Fruit fly (Drosophila melanogaster) whole organism, embryonic: ENCODE results near the gene Or67b.

ENCODE experiments used
- Bgb ChIP-seq: fragments of 200-800 bp; sonication (Bioruptor generic); IDR thresholded peaks from 2 replicates; pipeline ENCODE4 v1.3.6; 2022; ENCODE audit warnings: missing biosample characterization, missing genetic modification characterization; ENCODE audit not compliant: partially characterized antibody
- CG11695 ChIP-seq: fragments of 200-800 bp; sonication (Bioruptor generic); IDR thresholded peaks from 3 replicates; pipeline ENCODE4 v1.3.6; 2022; ENCODE audit warnings: missing biosample characterization, missing genetic modification characterization
- CG12155 ChIP-seq: fragments of 200-800 bp; sonication (Bioruptor generic); optimal IDR thresholded peaks from 3 replicates; lab custom pipeline; 2016; ENCODE audit warnings: missing biosample characterization, missing genetic modification characterization
- CG15514 ChIP-seq: fragments of 200-800 bp; sonication (Bioruptor generic); optimal IDR thresholded peaks from 3 replicates; lab custom pipeline; 2017; ENCODE audit warnings: missing biosample characterization, missing genetic modification characterization, mild to moderate bottlenecking, moderate library complexity, missing genetic modification reagents
- CG15601 ChIP-seq: fragments of 200-800 bp; sonication (Bioruptor generic); optimal IDR thresholded peaks from 3 replicates; lab custom pipeline; 2019; ENCODE audit warnings: missing biosample characterization, mild to moderate bottlenecking, missing genetic modification characterization, moderate library complexity
- CG16779 ChIP-seq: fragments of 200-800 bp; sonication (Bioruptor generic); IDR thresholded peaks from 2 replicates; pipeline ENCODE4 v1.3.6; 2022; ENCODE audit warnings: missing biosample characterization, missing genetic modification characterization
- CG17612 ChIP-seq: fragments of 200-800 bp; sonication (Bioruptor generic); IDR thresholded peaks from 2 replicates; pipeline ENCODE4 v1.3.6; 2022; ENCODE audit warnings: missing biosample characterization, missing genetic modification characterization
- CG1832 ChIP-seq: fragments of 200-800 bp; sonication (Bioruptor generic); optimal IDR thresholded peaks from 2 replicates; lab custom pipeline; 2017; ENCODE audit warnings: missing biosample characterization, mild to moderate bottlenecking, missing genetic modification characterization, inconsistent platforms
- CG18476 ChIP-seq: fragments of 200-800 bp; sonication (Bioruptor generic); optimal IDR thresholded peaks from 2 replicates; lab custom pipeline; 2016; ENCODE audit warnings: missing biosample characterization, mild to moderate bottlenecking, missing genetic modification characterization
- CG4360 ChIP-seq: fragments of 200-800 bp; sonication (Bioruptor generic); IDR thresholded peaks from 2 replicates; pipeline ENCODE4 v1.3.6; 2022; ENCODE audit warnings: missing biosample characterization, missing genetic modification characterization
- CG6654 ChIP-seq: fragments of 200-800 bp; sonication (Bioruptor generic); optimal IDR thresholded peaks from 2 replicates; lab custom pipeline; 2017; ENCODE audit warnings: missing biosample characterization, mild to moderate bottlenecking, missing genetic modification characterization
- CG6689 ChIP-seq: fragments of 200-800 bp; sonication (Bioruptor generic); IDR thresholded peaks from 2 replicates; pipeline ENCODE4 v1.3.6; 2022; ENCODE audit warnings: missing biosample characterization, missing genetic modification characterization
- CG7372 ChIP-seq: fragments of 200-800 bp; sonication (Bioruptor generic); IDR thresholded peaks from 2 replicates; pipeline ENCODE4 v1.3.6; 2022; ENCODE audit warnings: missing biosample characterization, missing genetic modification characterization
- CG7556 ChIP-seq: fragments of 200-800 bp; sonication (Bioruptor generic); optimal IDR thresholded peaks from 2 replicates; lab custom pipeline; 2017; ENCODE audit warnings: missing biosample characterization, mild to moderate bottlenecking, missing genetic modification characterization
- CG8944 ChIP-seq: fragments of 200-800 bp; sonication (Bioruptor generic); optimal IDR thresholded peaks from 3 replicates; lab custom pipeline; 2016; ENCODE audit warnings: missing biosample characterization, missing genetic modification characterization
- CG9797 ChIP-seq: fragments of 200-800 bp; sonication (Bioruptor generic); optimal IDR thresholded peaks from 3 replicates; lab custom pipeline; 2018; ENCODE audit warnings: missing biosample characterization, mild to moderate bottlenecking, missing genetic modification characterization
- CoRest ChIP-seq: fragments of 200-800 bp; sonication (Bioruptor generic); optimal IDR thresholded peaks from 3 replicates; lab custom pipeline; 2018; ENCODE audit warnings: missing biosample characterization, mild to moderate bottlenecking, missing genetic modification characterization, moderate library complexity
- D19A ChIP-seq: fragments of 200-800 bp; optimal IDR thresholded peaks from 3 replicates; lab custom pipeline; 2019; ENCODE audit warnings: missing biosample characterization, mild to moderate bottlenecking, missing genetic modification characterization, moderate library complexity
- Dad ChIP-seq: fragments of 200-800 bp; sonication (Bioruptor generic); optimal IDR thresholded peaks from 3 replicates; lab custom pipeline; 2016; ENCODE audit warnings: missing biosample characterization, missing genetic modification characterization
- Dek ChIP-seq: fragments of 200-800 bp; sonication (Bioruptor generic); optimal IDR thresholded peaks from 3 replicates; lab custom pipeline; 2019; ENCODE audit warnings: missing biosample characterization, mild to moderate bottlenecking, missing genetic modification characterization, moderate library complexity
- Dp ChIP-seq: fragments of 200-800 bp; sonication (Bioruptor generic); optimal IDR thresholded peaks from 2 replicates; lab custom pipeline; 2018; ENCODE audit warnings: missing biosample characterization, mild to moderate bottlenecking, missing genetic modification characterization, moderate library complexity
- Fer1 ChIP-seq: fragments of 200-800 bp; sonication (Bioruptor generic); optimal IDR thresholded peaks from 2 replicates; lab custom pipeline; 2017; ENCODE audit warnings: missing biosample characterization, mild to moderate bottlenecking, missing genetic modification characterization
- Fer3 ChIP-seq: fragments of 200-800 bp; sonication (Bioruptor generic); optimal IDR thresholded peaks from 2 replicates; lab custom pipeline; 2018; ENCODE audit warnings: missing biosample characterization, mild to moderate bottlenecking, missing genetic modification characterization, moderate library complexity
- MBD-R2 ChIP-seq: fragments of 200-800 bp; sonication (Bioruptor generic); IDR thresholded peaks from 2 replicates; pipeline ENCODE4 v1.3.6; 2022; ENCODE audit warnings: missing biosample characterization, missing genetic modification characterization
- NC2α ChIP-seq: fragments of 200-800 bp; sonication (Bioruptor generic); optimal IDR thresholded peaks from 2 replicates; lab custom pipeline; 2016; ENCODE audit warnings: missing biosample characterization, missing genetic modification characterization
- Ptx1 ChIP-seq: fragments of 200-800 bp; sonication (Bioruptor generic); IDR thresholded peaks from 2 replicates; pipeline ENCODE4 v1.3.6; 2022; ENCODE audit warnings: missing biosample characterization, missing genetic modification characterization
- ab ChIP-seq: fragments of 200-800 bp; sonication (Bioruptor generic); optimal IDR thresholded peaks from 2 replicates; lab custom pipeline; 2016; ENCODE audit warnings: missing biosample characterization, missing genetic modification characterization
- ase ChIP-seq: fragments of 200-800 bp; sonication (Bioruptor generic); IDR thresholded peaks from 3 replicates; pipeline ENCODE4 v1.3.6; 2022; ENCODE audit warnings: missing biosample characterization, missing genetic modification characterization
- btn ChIP-seq: fragments of 200-800 bp; sonication (Bioruptor generic); optimal IDR thresholded peaks from 2 replicates; lab custom pipeline; 2016; ENCODE audit warnings: missing biosample characterization, missing genetic modification characterization
- ci ChIP-seq: fragments of 200-800 bp; sonication (Bioruptor generic); IDR thresholded peaks from 3 replicates; pipeline ENCODE4 v1.3.6; 2022; ENCODE audit warnings: missing biosample characterization, missing genetic modification characterization
- croc ChIP-seq: fragments of 200-800 bp; sonication (Bioruptor generic); conservative IDR thresholded peaks from 3 replicates; pipeline ENCODE4 v1.3.6; 2022; ENCODE audit warnings: missing biosample characterization, missing genetic modification characterization
- fd96Cb ChIP-seq: fragments of 200-800 bp; sonication (Bioruptor generic); optimal IDR thresholded peaks from 2 replicates; lab custom pipeline; 2018; ENCODE audit warnings: missing biosample characterization, mild to moderate bottlenecking, missing genetic modification characterization, moderate library complexity
- gem ChIP-seq: fragments of 200-800 bp; sonication (Bioruptor generic); optimal IDR thresholded peaks from 2 replicates; lab custom pipeline; 2019; ENCODE audit warnings: missing biosample characterization, mild to moderate bottlenecking, missing genetic modification characterization, moderate library complexity
- jigr1 ChIP-seq: fragments of 200-800 bp; sonication (Bioruptor generic); IDR thresholded peaks from 3 replicates; pipeline ENCODE4 v1.3.6; 2022; ENCODE audit warnings: missing biosample characterization, missing genetic modification characterization
- klu ChIP-seq: fragments of 200-800 bp; sonication (Bioruptor generic); IDR thresholded peaks from 2 replicates; pipeline ENCODE4 v1.3.6; 2022; ENCODE audit warnings: missing biosample characterization, missing genetic modification characterization
- lola ChIP-seq, 3 experiments: fragments of >200 bp in 2 of 3; fragments of 200-800 bp in 1 of 3; sonication (Bioruptor generic) in 1 of 3; optimal IDR thresholded peaks; 2 replicates each; lab custom pipeline; 2017 to 2019; ENCODE audit warnings: missing biosample characterization in 3 of 3, missing genetic modification characterization in 3 of 3, mild to moderate bottlenecking in 1 of 3, moderate library complexity in 1 of 3
- mirr ChIP-seq: fragments of 200-800 bp; sonication (Bioruptor generic); optimal IDR thresholded peaks from 3 replicates; lab custom pipeline; 2018; ENCODE audit warnings: missing biosample characterization, mild to moderate bottlenecking, missing genetic modification characterization
- mld ChIP-seq: fragments of 200-800 bp; sonication (Bioruptor generic); IDR thresholded peaks from 3 replicates; pipeline ENCODE4 v1.3.6; 2022; ENCODE audit warnings: missing biosample characterization, missing genetic modification characterization; ENCODE audit not compliant: partially characterized antibody
- oc ChIP-seq: fragments of 200-800 bp; sonication (Bioruptor generic); optimal IDR thresholded peaks from 2 replicates; lab custom pipeline; 2018; ENCODE audit warnings: missing biosample characterization, mild to moderate bottlenecking, missing genetic modification characterization, moderate library complexity
- row ChIP-seq: fragments of 200-800 bp; sonication (Bioruptor generic); IDR thresholded peaks from 3 replicates; pipeline ENCODE4 v1.3.6; 2022; ENCODE audit warnings: missing biosample characterization, missing genetic modification characterization
- run ChIP-seq: fragments of 200-800 bp; sonication (Bioruptor generic); optimal IDR thresholded peaks from 3 replicates; lab custom pipeline; 2018; ENCODE audit warnings: missing biosample characterization, mild to moderate bottlenecking, missing genetic modification characterization
- slp2 ChIP-seq: fragments of 200-800 bp; sonication (Bioruptor generic); optimal IDR thresholded peaks from 2 replicates; lab custom pipeline; 2016; ENCODE audit warnings: missing biosample characterization, missing genetic modification characterization
- sob ChIP-seq: fragments of 200-800 bp; sonication (Bioruptor generic); IDR thresholded peaks from 2 replicates; pipeline ENCODE4 v1.3.6; 2022; ENCODE audit warnings: missing biosample characterization, missing genetic modification characterization
- tin ChIP-seq: fragments of 200-800 bp; sonication (Bioruptor generic); optimal IDR thresholded peaks from 3 replicates; lab custom pipeline; 2016; ENCODE audit warnings: missing biosample characterization, missing genetic modification characterization
- trem ChIP-seq: fragments of 200-800 bp; optimal IDR thresholded peaks from 3 replicates; lab custom pipeline; 2019; ENCODE audit warnings: missing biosample characterization, mild to moderate bottlenecking, missing genetic modification characterization, moderate library complexity
- ttk ChIP-seq: fragments of 200-800 bp; sonication (Bioruptor generic); IDR thresholded peaks from 2 replicates; pipeline ENCODE4 v2.1.2; 2022; ENCODE audit warnings: missing biosample characterization, missing genetic modification characterization
- zf30C ChIP-seq: fragments of 200-800 bp; sonication (Bioruptor generic); optimal IDR thresholded peaks from 3 replicates; lab custom pipeline; 2018; ENCODE audit warnings: missing biosample characterization, mild to moderate bottlenecking, missing genetic modification characterization

Or67b gene

DNA sequence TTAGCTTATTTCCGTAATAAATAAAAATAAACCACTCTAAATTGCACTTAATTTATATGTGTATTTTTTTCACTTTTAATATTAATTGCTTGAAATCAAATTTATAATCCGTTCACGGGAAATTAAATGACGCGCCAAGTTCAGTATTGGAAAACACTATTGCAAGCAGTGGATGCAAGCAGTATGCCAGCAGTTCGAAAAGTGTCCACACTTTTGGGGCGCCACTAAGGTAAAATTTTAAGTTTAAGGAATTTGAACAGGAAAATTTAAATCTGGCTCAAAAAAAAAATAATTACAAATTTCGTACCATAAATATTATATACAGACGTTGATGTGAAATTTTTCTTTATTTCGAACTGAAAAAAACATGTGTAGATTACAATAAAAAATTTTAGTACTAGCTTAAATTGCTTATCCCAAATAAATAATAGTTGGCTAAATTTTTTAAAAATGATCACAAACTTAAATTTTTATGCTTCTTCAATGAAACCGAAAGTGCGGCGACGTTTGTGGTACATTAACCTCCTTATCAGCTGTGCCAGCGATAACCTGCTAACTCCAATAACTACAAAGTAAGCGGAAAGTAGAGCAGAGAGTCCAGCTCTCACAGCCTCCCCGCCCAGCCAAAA, 14.9 kb downstream of the Or67b start (continued):
- TF ChIP-seq jigr1 (GFP tag; lab: Robert Waterston, UW) = peak; percentile 52; the same call in 1 of the 3 replicates
- TF ChIP-seq gem (tag; lab: Kevin White, UChicago) = no peak
- TF ChIP-seq mirr (GFP tag; lab: Kevin White, UChicago) = no peak
- peak; percentile 30 for TF ChIP-seq Dad (GFP tag; lab: Kevin White, UChicago)
- TF ChIP-seq CG16779 (GFP tag; lab: Robert Waterston, UW) = no peak
- TF ChIP-seq tin (GFP tag; lab: Kevin White, UChicago) = peak; percentile 59
- TF ChIP-seq mld (GFP tag; lab: Robert Waterston, UW) = no peak
- no peak for TF ChIP-seq ci (GFP tag; lab: Robert Waterston, UW)
- TF ChIP-seq trem (tag; lab: Kevin White, UChicago) = no peak
- no peak for TF ChIP-seq lola (GFP tag; optimal IDR thresholded peaks at IDR 0.05; lab: Kevin White, UChicago)
- peak; percentile 42; the same call in 1 of the 2 replicates for TF ChIP-seq CG7372
- peak; percentile 46; the same call in 1 of the 2 replicates for TF ChIP-seq MBD-R2 (GFP tag; lab: Robert Waterston, UW)
- TF ChIP-seq NC2α (GFP tag; lab: Kevin White, UChicago) = no peak
- no peak for TF ChIP-seq CG8944
- peak; percentile 90 for TF ChIP-seq Dp
- no peak for TF ChIP-seq run (tag; lab: Kevin White, UChicago)
- no peak for TF ChIP-seq CG6689 (GFP tag; lab: Robert Waterston, UW)
- TF ChIP-seq D19A = no peak
- 0 out of 2 replicates have a peak, but pooled peaks have one; percentile 15 for TF ChIP-seq CG17612 (GFP tag; lab: Robert Waterston, UW)
- TF ChIP-seq CoRest (tag; lab: Kevin White, UChicago) = peak; percentile 40
- TF ChIP-seq CG1832 (GFP tag; lab: Kevin White, UChicago) = no peak
- no peak for TF ChIP-seq CG4360 (GFP tag; lab: Robert Waterston, UW)
- peak; percentile 51 for TF ChIP-seq CG15514 (GFP tag; lab: Kevin White, UChicago)
- TF ChIP-seq Dek (tag; lab: Kevin White, UChicago) = peak; percentile 41
- peak; percentile 52; the same call in 1 of the 2 replicates for TF ChIP-seq Bgb
- TF ChIP-seq Fer3 = peak; percentile 46
- no peak for TF ChIP-seq Fer1 (GFP tag; lab: Kevin White, UChicago)
- no peak for TF ChIP-seq CG12155 (GFP tag; lab: Kevin White, UChicago)
- TF ChIP-seq croc = 0 out of 3 replicates have a peak, but pooled peaks have one; percentile 12
- no peak for TF ChIP-seq CG6654 (GFP tag; lab: Kevin White, UChicago)
- peak; percentile 25 for TF ChIP-seq fd96Cb
- no peak for TF ChIP-seq CG11695 (GFP tag; lab: Robert Waterston, UW)
- peak; percentile 29; the same call in 1 of the 3 replicates for TF ChIP-seq row (GFP tag; lab: Robert Waterston, UW)
- TF ChIP-seq oc = no peak
- 0 out of 2 replicates have a peak, but pooled peaks have one; percentile 32 for TF ChIP-seq klu
- TF ChIP-seq ttk (GFP tag; lab: Robert Waterston, UW) = no peak; the same call in 1 of the 2 replicates
- peak; percentile 10 for TF ChIP-seq CG9797 (GFP tag; lab: Kevin White, UChicago)
- peak; percentile 59; the same call in 1 of the 2 replicates for TF ChIP-seq Ptx1
- peak; percentile 79 for TF ChIP-seq sob
- TF ChIP-seq ab (GFP tag; lab: Kevin White, UChicago) = no peak
- TF ChIP-seq btn = no peak
- TF ChIP-seq slp2 (GFP tag; lab: Kevin White, UChicago) = no peak
- no peak for TF ChIP-seq CG7556 (GFP tag; lab: Kevin White, UChicago)
- TF ChIP-seq zf30C (GFP tag; lab: Kevin White, UChicago) = no peak
- no peak for TF ChIP-seq CG15601 (tag; lab: Kevin White, UChicago)
- peak; percentile 37 for TF ChIP-seq CG18476 (GFP tag; lab: Kevin White, UChicago)
- TF ChIP-seq ase (GFP tag; lab: Robert Waterston, UW) = 0 out of 3 replicates have a peak, but pooled peaks have one; percentile 36
- TF ChIP-seq, all 482 proteins: peak for 108
